Worm (Caenorhabditis elegans): ENCODE data around the gene str-156.

ce11 chrIV:4941681-4942080 is 28.5 kb downstream of the str-156 start, which contains the start of gene Y9C9A.5:
- no peak for TF ChIP-seq elt-1 (tag; optimal IDR thresholded peaks at IDR 0.05; ENCODE audit: borderline replicate concordance, insufficient read depth)
- no peak for TF ChIP-seq elt-3 (tag; optimal IDR thresholded peaks at IDR 0.05)
- no peak for TF ChIP-seq nhr-237 (tag; optimal IDR thresholded peaks at IDR 0.05)
- TF ChIP-seq pha-4 (tag; optimal IDR thresholded peaks at IDR 0.05): no peak
- no peak for TF ChIP-seq snpc-4 (tag; optimal IDR thresholded peaks at IDR 0.05)
- TF ChIP-seq tbx-8 (GFP tag; optimal IDR thresholded peaks at IDR 0.05): no peak
- TF ChIP-seq hlh-1 (tag; optimal IDR thresholded peaks at IDR 0.05): no peak
- no peak for TF ChIP-seq nhr-2 (tag; optimal IDR thresholded peaks at IDR 0.05)
- TF ChIP-seq nhr-76 (tag; optimal IDR thresholded peaks at IDR 0.05): no peak
